Worm (Caenorhabditis elegans) whole organism, early embryonic: ENCODE measurements around the gene cls-1.

Experiments used
- ama-1 ChIP-seq: fragments of 150-350 bp; optimal IDR thresholded peaks from 2 replicates; lab custom pipeline; 2014
- ceh-13 ChIP-seq: fragments of 200-800 bp; sonication (Bioruptor generic); optimal IDR thresholded peaks from 2 replicates; lab custom pipeline; 2018; ENCODE audit warnings: mild to moderate bottlenecking, missing genetic modification characterization, missing compliant biosample characterization
- ets-7 ChIP-seq: sonication (generic microtip); optimal IDR thresholded peaks from 2 replicates; lab custom pipeline; 2016; ENCODE audit warnings: missing genotype, missing genetic modification characterization, missing compliant biosample characterization
- hmbx-1 ChIP-seq: sonication (generic microtip); optimal IDR thresholded peaks from 2 replicates; lab custom pipeline; 2016; ENCODE audit warnings: mild to moderate bottlenecking, missing genetic modification characterization, missing compliant biosample characterization
- hnd-1 ChIP-seq: sonication (generic microtip); optimal IDR thresholded peaks from 2 replicates; lab custom pipeline; 2016; ENCODE audit warnings: missing genetic modification characterization, missing compliant biosample characterization
- pes-1 ChIP-seq: fragments of 200-800 bp; sonication (Bioruptor generic); IDR thresholded peaks from 2 replicates; pipeline ENCODE4 v1.3.6; 2022; ENCODE audit warnings: missing genetic modification reagents, missing genetic modification characterization, missing compliant biosample characterization
- scrt-1 ChIP-seq: fragments of 200-800 bp; sonication (Bioruptor generic); IDR thresholded peaks from 2 replicates; pipeline ENCODE4 v1.3.6; 2022; ENCODE audit warnings: missing genetic modification characterization, missing compliant biosample characterization
- sea-1 ChIP-seq: fragments of 200-800 bp; sonication (Bioruptor generic); conservative IDR thresholded peaks from 2 replicates; pipeline ENCODE4 v1.3.6; 2022; ENCODE audit warnings: missing genetic modification characterization, missing compliant biosample characterization
- tbx-11 ChIP-seq: fragments of 200-800 bp; sonication (Bioruptor generic); IDR thresholded peaks from 2 replicates; pipeline ENCODE4 v1.3.6; 2022; ENCODE audit warnings: missing genetic modification characterization, missing compliant biosample characterization
- tbx-37 ChIP-seq: fragments of 200-800 bp; sonication (Bioruptor generic); conservative IDR thresholded peaks from 2 replicates; pipeline ENCODE4 v1.3.6; 2022; ENCODE audit warnings: missing genetic modification reagents, missing genetic modification characterization, missing compliant biosample characterization

ce11 chrIII:7548963-7549362 lies 41.0 kb downstream of the cls-1 start:
- no peak for TF ChIP-seq ceh-13 (GFP tag; lab: Kevin White, UChicago)
- no peak for TF ChIP-seq ama-1 (lab: Kevin White, UChicago)
- no peak for TF ChIP-seq ets-7 (tag; lab: Kevin White, UChicago)
- TF ChIP-seq hnd-1 (tag; lab: Kevin White, UChicago) = no peak
- TF ChIP-seq hmbx-1 (tag; lab: Kevin White, UChicago) = no peak
- TF ChIP-seq scrt-1 (GFP tag; lab: Robert Waterston, UW) = no peak
- no peak for TF ChIP-seq pes-1 (GFP tag; lab: Robert Waterston, UW)
- TF ChIP-seq tbx-11 (GFP tag; lab: Robert Waterston, UW) = no peak
- no peak for TF ChIP-seq tbx-37 (GFP tag; lab: Robert Waterston, UW)
- no peak for TF ChIP-seq sea-1
